Worm (Caenorhabditis elegans): ENCODE measurements around the gene Y62H9A.2.

DNA sequence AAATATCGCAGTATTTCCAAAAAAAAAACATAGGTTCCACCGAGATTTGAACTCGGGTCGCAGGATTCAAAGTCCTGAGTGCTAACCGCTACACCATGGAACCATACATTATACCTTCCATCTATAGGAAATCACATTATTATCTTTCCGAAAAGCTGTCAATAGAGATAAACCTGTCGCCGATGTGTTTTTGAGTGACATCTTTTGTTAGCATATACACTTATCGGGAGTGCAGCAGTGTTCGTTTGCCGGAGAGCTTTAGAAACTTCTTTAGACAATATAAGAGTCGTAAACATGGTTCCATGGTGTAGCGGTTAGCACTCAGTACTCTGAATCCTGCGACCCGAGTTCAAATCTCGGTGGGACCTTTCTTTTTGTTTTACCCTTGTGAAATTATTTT is 5.8 kb downstream of the Y62H9A.2 start:
- TF ChIP-seq lin-39 (tag; optimal IDR thresholded peaks at IDR 0.05) (no peak), pha-4 (tag; optimal IDR thresholded peaks at IDR 0.05) (no peak), lin-15B (tag; optimal IDR thresholded peaks at IDR 0.05) (no peak), unc-39 (tag; optimal IDR thresholded peaks at IDR 0.05) (no peak), daf-12 (tag; optimal IDR thresholded peaks at IDR 0.05) (no peak), elt-3 (tag; optimal IDR thresholded peaks at IDR 0.05) (no peak), ama-1 (optimal IDR thresholded peaks at IDR 0.05) (no peak), ceh-82 (tag; optimal IDR thresholded peaks at IDR 0.05) (no peak), fos-1 (tag; optimal IDR thresholded peaks at IDR 0.05) (no peak)
